Worm (Caenorhabditis elegans): ENCODE data around the gene rpn-3.

Gene rpn-3

DNA sequence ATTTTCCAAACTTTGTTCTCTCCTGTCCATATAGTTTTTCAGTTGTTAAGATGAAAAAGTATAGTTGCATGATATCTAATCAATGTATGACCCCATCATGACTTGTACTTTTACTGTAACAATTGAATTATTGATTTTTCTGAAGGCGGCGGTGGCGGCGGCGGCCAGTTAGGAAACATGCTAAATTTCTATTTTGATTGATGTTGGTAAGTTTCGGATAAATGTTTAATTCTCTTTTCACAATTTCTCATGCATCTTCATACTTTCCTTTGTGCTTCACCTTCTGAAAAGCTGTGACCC is 29.2 kb upstream of the rpn-3 start, which contains the start of gene sor-1:
sor-1 (plus strand) TSS at position 201 of the 300 bp plus-strand sequence.
- TF ChIP-seq lsy-2 (tag; optimal IDR thresholded peaks at IDR 0.05) (no peak), zip-2 (tag; optimal IDR thresholded peaks at IDR 0.05) (no peak), sdz-12 (GFP tag; optimal IDR thresholded peaks at IDR 0.05) (no peak), F44E2.7 (GFP tag; IDR thresholded peaks at IDR 0.05) (no peak), nhr-6 (tag; optimal IDR thresholded peaks at IDR 0.05) (no peak), hlh-30 (tag; optimal IDR thresholded peaks at IDR 0.05; ENCODE audit: insufficient read depth) (no peak), pha-4 (GFP tag; IDR thresholded peaks at IDR 0.05) (no peak), pha-4 (tag; optimal IDR thresholded peaks at IDR 0.05) (no peak)

- peak; percentile 90 for TF ChIP-seq dve-1 (tag; optimal IDR thresholded peaks at IDR 0.05; ENCODE audit: insufficient read depth)
- peak in 1 of 2 experiments; percentile 64 for TF ChIP-seq hif-1 (tag; optimal IDR thresholded peaks at IDR 0.05)
- TF ChIP-seq Y5F2A.4 (GFP tag; optimal IDR thresholded peaks at IDR 0.05), result no peak
- TF ChIP-seq tra-1 (GFP tag; IDR thresholded peaks at IDR 0.05), result no peak
- peak; percentile 38; the same call in 1 of the 2 replicates for TF ChIP-seq arid-1 (GFP tag; conservative IDR thresholded peaks at IDR 0.05)
- peak; percentile 27 for TF ChIP-seq dpl-1 (GFP tag; optimal IDR thresholded peaks at IDR 0.05)
- peak; percentile 79 for TF ChIP-seq mes-2 (tag; optimal IDR thresholded peaks at IDR 0.05; ENCODE audit: poor library complexity, severe bottlenecking)
- TF ChIP-seq egl-43 (GFP tag; IDR thresholded peaks at IDR 0.05), result peak; percentile 76
- no peak for TF ChIP-seq sdz-12 (GFP tag; optimal IDR thresholded peaks at IDR 0.05)
- peak; percentile 61 for TF ChIP-seq spr-1 (tag; optimal IDR thresholded peaks at IDR 0.05)
- TF ChIP-seq lsy-2 (tag; optimal IDR thresholded peaks at IDR 0.05), result peak; percentile 64 to 81
- no peak for TF ChIP-seq R02D3.7 (tag; optimal IDR thresholded peaks at IDR 0.05)
- no peak for TF ChIP-seq unc-130 (GFP tag; optimal IDR thresholded peaks at IDR 0.05)
- TF ChIP-seq ZK546.5 (tag; optimal IDR thresholded peaks at IDR 0.05), result no peak
- peak; percentile 58 for TF ChIP-seq pha-4 (GFP tag; IDR thresholded peaks at IDR 0.05)
- no peak for TF ChIP-seq pha-4 (tag; optimal IDR thresholded peaks at IDR 0.05)
- peak in 1 of 2 experiments; percentile 66 for TF ChIP-seq daf-16 (GFP tag; optimal IDR thresholded peaks at IDR 0.05)
- TF ChIP-seq daf-16 (tag; optimal IDR thresholded peaks at IDR 0.05), result peak; percentile 90
- TF ChIP-seq mdl-1 (tag; optimal IDR thresholded peaks at IDR 0.05), result peak in 1 of 2 experiments; percentile 61
- TF ChIP-seq nhr-10 (tag; optimal IDR thresholded peaks at IDR 0.05), result no peak
- TF ChIP-seq duxl-1 (tag; optimal IDR thresholded peaks at IDR 0.05; ENCODE audit: poor library complexity), result peak; percentile 74
- no peak for TF ChIP-seq spr-3 (GFP tag; optimal IDR thresholded peaks at IDR 0.05)
- TF ChIP-seq hmg-1.1 (GFP tag; IDR thresholded peaks at IDR 0.05), result peak; percentile 71; the same call in 1 of the 2 replicates
- peak; percentile 81 for TF ChIP-seq hlh-30 (tag; optimal IDR thresholded peaks at IDR 0.05; ENCODE audit: insufficient read depth)
- peak; percentile 77 for TF ChIP-seq rbr-2 (tag; optimal IDR thresholded peaks at IDR 0.05)
- no peak for TF ChIP-seq fos-1 (tag; optimal IDR thresholded peaks at IDR 0.05)
- TF ChIP-seq nhr-48 (tag; optimal IDR thresholded peaks at IDR 0.05), result no peak
- peak; percentile 69 for TF ChIP-seq mxl-3 (GFP tag; optimal IDR thresholded peaks at IDR 0.05)
- TF ChIP-seq T20F7.1 (GFP tag; optimal IDR thresholded peaks at IDR 0.05), result peak; percentile 82
- no peak for TF ChIP-seq lin-29 (GFP tag; IDR thresholded peaks at IDR 0.05)
- peak; percentile 42; the same call in 1 of the 2 replicates for TF ChIP-seq set-16 (GFP tag; IDR thresholded peaks at IDR 0.05)
- no peak for TF ChIP-seq ces-1 (GFP tag; optimal IDR thresholded peaks at IDR 0.05)
- peak; percentile 61 for TF ChIP-seq nhr-77 (tag; optimal IDR thresholded peaks at IDR 0.05)
- TF ChIP-seq lin-38 (GFP tag; IDR thresholded peaks at IDR 0.05), result peak; percentile 38; the same call in 1 of the 2 replicates
- 0 out of 2 replicates have a peak, but pooled peaks have one; percentile 42 for TF ChIP-seq mdt-29 (GFP tag; IDR thresholded peaks at IDR 0.05)
- TF ChIP-seq pqm-1 (tag; optimal IDR thresholded peaks at IDR 0.05), result peak; percentile 40
- TF ChIP-seq ama-1 (optimal IDR thresholded peaks at IDR 0.05), result no peak
- no peak for TF ChIP-seq tag-97 (GFP tag; IDR thresholded peaks at IDR 0.05)
- 0 out of 2 replicates have a peak, but pooled peaks have one; percentile 9 for TF ChIP-seq ceh-20 (GFP tag; IDR thresholded peaks at IDR 0.05)
- no peak for TF ChIP-seq zip-2 (tag; optimal IDR thresholded peaks at IDR 0.05)
- 0 out of 2 replicates have a peak, but pooled peaks have one; percentile 6 for TF ChIP-seq php-3 (GFP tag; IDR thresholded peaks at IDR 0.05)
- peak; percentile 40 for TF ChIP-seq nhr-6 (tag; optimal IDR thresholded peaks at IDR 0.05)
- TF ChIP-seq skn-1 (tag; optimal IDR thresholded peaks at IDR 0.05), result no peak
- TF ChIP-seq saeg-2 (GFP tag; IDR thresholded peaks at IDR 0.05), result no peak
- peak; percentile 64 for TF ChIP-seq T26A8.4 (GFP tag; IDR thresholded peaks at IDR 0.05)
- peak; percentile 49; the same call in 1 of the 2 replicates for TF ChIP-seq lim-7 (GFP tag; IDR thresholded peaks at IDR 0.05)
- no peak for TF ChIP-seq lin-13 (GFP tag; optimal IDR thresholded peaks at IDR 0.05)
Measured at ce11 chrIII:8425076-8425475, 22.1 kb upstream of the rpn-3 start.
